Worm (Caenorhabditis elegans) whole organism, L2 larva: ENCODE data around the gene fbxa-9.

Experiments used
- R02D3.7 ChIP-seq: fragments of 150-350 bp; optimal IDR thresholded peaks from 2 replicates; lab custom pipeline; 2014; ENCODE audit warnings: missing biosample characterization, missing genetic modification characterization
- mdl-1 ChIP-seq, 2 experiments: fragments of 150-350 bp in 1 of 2; sonication (generic microtip) in 1 of 2; optimal IDR thresholded peaks; 2 replicates each; lab custom pipeline; 2017; ENCODE audit warnings: missing biosample characterization in 2 of 2, missing genetic modification characterization in 2 of 2
- nhr-77 ChIP-seq: fragments of 150-350 bp; optimal IDR thresholded peaks from 2 replicates; lab custom pipeline; 2014; ENCODE audit warnings: missing biosample characterization, missing genetic modification characterization
- snpc-4 ChIP-seq: fragments of 150-350 bp; optimal IDR thresholded peaks from 2 replicates; lab custom pipeline; 2014; ENCODE audit warnings: missing biosample characterization, missing genetic modification characterization

DNA sequence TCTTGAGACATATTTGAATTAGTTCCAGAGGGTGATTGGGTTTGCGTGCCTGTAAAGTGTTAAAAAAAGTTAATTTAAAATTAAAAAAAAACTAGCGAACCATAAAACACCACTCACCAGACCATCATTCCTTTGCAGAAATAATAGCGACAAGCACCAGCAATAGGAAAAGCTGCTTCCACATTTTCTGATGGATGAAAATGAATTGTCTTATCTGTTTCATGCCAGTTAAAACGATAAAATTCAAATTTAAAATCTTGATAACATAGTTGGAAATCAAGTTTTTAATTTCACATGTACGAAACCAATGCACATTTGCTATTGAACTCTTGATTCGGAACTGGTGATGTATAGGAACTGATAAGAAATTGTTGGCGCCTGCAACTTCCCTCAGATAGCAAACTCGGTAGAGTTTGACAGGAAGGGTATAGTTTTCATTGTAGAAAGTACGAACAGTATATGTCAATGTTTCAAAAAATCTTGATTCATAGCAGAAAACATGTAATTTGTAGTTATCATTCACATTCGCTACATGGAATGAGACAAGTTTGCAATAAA is 26.8 kb upstream of the fbxa-9 start, which contains the start of gene C39B5.10:
- TF ChIP-seq nhr-77 (tag; lab: Kevin White, UChicago) (no peak), mdl-1 (tag; optimal IDR thresholded peaks at IDR 0.05; lab: Kevin White, UChicago) (no peak), snpc-4 (tag; lab: Kevin White, UChicago) (no peak), R02D3.7 (no peak)
